Fruit fly (Drosophila melanogaster): ENCODE measurements around the gene galectin.

DNA sequence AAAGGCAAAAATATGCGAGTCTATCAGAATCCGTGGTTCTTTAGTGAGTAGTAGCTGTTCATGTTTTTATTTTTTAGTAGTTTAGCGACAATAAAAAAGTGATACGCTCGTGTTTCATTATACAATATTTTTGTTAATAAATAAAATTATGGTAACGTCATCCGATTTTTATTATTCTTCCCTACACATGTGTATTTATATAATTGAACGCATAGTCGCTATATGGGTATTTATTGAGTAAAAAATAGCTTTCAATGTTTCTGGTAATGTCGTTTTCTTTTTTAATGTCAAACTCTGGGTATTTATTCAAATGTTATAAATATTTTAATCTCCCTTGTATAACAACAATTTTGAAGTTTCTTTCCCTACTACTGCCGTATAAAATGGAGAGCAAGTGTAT lies 4.5 kb downstream of the galectin start, which contains the start of gene CG11374:
- TF ChIP-seq insv (optimal IDR thresholded peaks at IDR 0.05) (no peak), Sin3A (optimal IDR thresholded peaks at IDR 0.05) (no peak), ttk (optimal IDR thresholded peaks at IDR 0.05) (no peak), Myc (optimal IDR thresholded peaks at IDR 0.05) (no peak)
